Fruit fly (Drosophila melanogaster) whole organism, embryonic: Measurements from ENCODE around the gene CG10301.
A peak's percentile ranks its signal among the peaks of the same experiment; 100 is the strongest.

Experiments
- Blimp-1 ChIP-seq: fragments of 200-800 bp; sonication (Bioruptor generic); optimal IDR thresholded peaks from 3 replicates; lab custom pipeline; 2018; ENCODE audit warnings: missing biosample characterization, missing genetic modification characterization, mild to moderate bottlenecking, moderate library complexity, missing genetic modification reagents
- CG10979 ChIP-seq: fragments of 200-800 bp; sonication (Bioruptor generic); optimal IDR thresholded peaks from 2 replicates; lab custom pipeline; 2018; ENCODE audit warnings: missing biosample characterization, mild to moderate bottlenecking, missing genetic modification characterization, moderate library complexity
- CG11456 ChIP-seq: fragments of 200-800 bp; sonication (Bioruptor generic); IDR thresholded peaks from 3 replicates; pipeline ENCODE4 v1.3.6; 2022; ENCODE audit warnings: missing biosample characterization, missing genetic modification characterization
- CG11723 ChIP-seq: fragments of 200-800 bp; sonication (Bioruptor generic); optimal IDR thresholded peaks from 2 replicates; lab custom pipeline; 2017; ENCODE audit warnings: missing biosample characterization, mild to moderate bottlenecking, missing genetic modification characterization
- CG12299 ChIP-seq: fragments of 200-800 bp; sonication (Bioruptor generic); optimal IDR thresholded peaks from 2 replicates; lab custom pipeline; 2018; ENCODE audit warnings: missing biosample characterization, mild to moderate bottlenecking, missing genetic modification characterization
- CG13894 ChIP-seq: fragments of 200-800 bp; sonication (Bioruptor generic); optimal IDR thresholded peaks from 3 replicates; lab custom pipeline; 2018; ENCODE audit warnings: missing biosample characterization, mild to moderate bottlenecking, missing genetic modification characterization, moderate library complexity
- CG14667 ChIP-seq: fragments of 200-800 bp; sonication (Bioruptor generic); IDR thresholded peaks from 2 replicates; pipeline ENCODE4 v1.3.6; 2022; ENCODE audit warnings: missing biosample characterization, missing genetic modification characterization
- CG18764 ChIP-seq: fragments of 200-800 bp; sonication (Bioruptor generic); optimal IDR thresholded peaks from 3 replicates; lab custom pipeline; 2016; ENCODE audit warnings: missing biosample characterization, missing genetic modification characterization
- CG34224 ChIP-seq: fragments of 200-800 bp; sonication (Bioruptor generic); IDR thresholded peaks from 3 replicates; pipeline ENCODE4 v1.3.6; 2022; ENCODE audit warnings: missing biosample characterization, missing genetic modification characterization; ENCODE audit not compliant: partially characterized antibody
- CG3726 ChIP-seq: fragments of 200-800 bp; sonication (Bioruptor generic); IDR thresholded peaks from 3 replicates; pipeline ENCODE4, ENCODE4 v1.3.6; 2022; ENCODE audit warnings: missing biosample characterization, missing genetic modification characterization
- CG4282 ChIP-seq: fragments of 200-800 bp; sonication (Bioruptor generic); optimal IDR thresholded peaks from 2 replicates; lab custom pipeline; 2016; ENCODE audit warnings: missing biosample characterization, missing genetic modification characterization
- CG4730 ChIP-seq: fragments of 200-800 bp; sonication (Bioruptor generic); IDR thresholded peaks from 2 replicates; pipeline ENCODE4 v1.3.6; 2022; ENCODE audit warnings: missing biosample characterization, missing genetic modification characterization
- CG5245 ChIP-seq: fragments of 200-800 bp; sonication (Bioruptor generic); optimal IDR thresholded peaks from 3 replicates; lab custom pipeline; 2016; ENCODE audit warnings: missing biosample characterization, missing genetic modification characterization
- CG7357 ChIP-seq: fragments of 200-800 bp; sonication (Bioruptor generic); IDR thresholded peaks from 3 replicates; pipeline ENCODE4 v1.3.6; 2022; ENCODE audit warnings: missing biosample characterization, missing genetic modification characterization
- Deaf1 ChIP-seq: fragments of 200-800 bp; optimal IDR thresholded peaks from 3 replicates; lab custom pipeline; 2019; ENCODE audit warnings: missing biosample characterization, mild to moderate bottlenecking, missing genetic modification characterization, moderate library complexity
- Elba2 ChIP-seq: fragments of 200-800 bp; sonication (Bioruptor generic); optimal IDR thresholded peaks from 3 replicates; lab custom pipeline; 2016; ENCODE audit warnings: missing biosample characterization, missing genetic modification characterization
- Ets65A ChIP-seq: fragments of 200-800 bp; sonication (Bioruptor generic); peaks from one replicate; lab custom pipeline; 2016; ENCODE audit warnings: missing biosample characterization, missing genetic modification characterization
- Fer3 ChIP-seq: fragments of 200-800 bp; sonication (Bioruptor generic); optimal IDR thresholded peaks from 2 replicates; lab custom pipeline; 2018; ENCODE audit warnings: missing biosample characterization, mild to moderate bottlenecking, missing genetic modification characterization, moderate library complexity
- Hr51 ChIP-seq, 2 experiments: fragments of 200-800 bp; sonication (Bioruptor generic); optimal IDR thresholded peaks; 2 replicates in 1 of 2; 3 replicates in 1 of 2; lab custom pipeline; 2016 to 2018; ENCODE audit warnings: missing biosample characterization in 2 of 2, missing genetic modification characterization in 2 of 2, mild to moderate bottlenecking in 1 of 2, moderate library complexity in 1 of 2
- Jarid2 ChIP-seq: fragments of 200-800 bp; sonication (Bioruptor generic); optimal IDR thresholded peaks from 3 replicates; lab custom pipeline; 2017; ENCODE audit warnings: mild to moderate bottlenecking, missing biosample characterization, missing genetic modification reagents, missing genetic modification characterization
- Max ChIP-seq: fragments of 200-800 bp; sonication (Bioruptor generic); optimal IDR thresholded peaks from 2 replicates; lab custom pipeline; 2016; ENCODE audit warnings: missing biosample characterization, mild to moderate bottlenecking, missing genetic modification characterization
- Mrtf ChIP-seq: fragments of 200-800 bp; sonication (Bioruptor generic); IDR thresholded peaks from 3 replicates; pipeline ENCODE4 v1.3.6; 2022; ENCODE audit warnings: missing biosample characterization, missing genetic modification characterization
- Pdp1 ChIP-seq, 2 experiments: fragments of 200-800 bp; sonication (Bioruptor generic); optimal IDR thresholded peaks; 3 replicates each; lab custom pipeline; 2016; ENCODE audit warnings: missing biosample characterization in 2 of 2, missing genetic modification characterization in 2 of 2, mild to moderate bottlenecking in 1 of 2, moderate library complexity in 1 of 2
- YL-1 ChIP-seq: fragments of 200-800 bp; sonication (Bioruptor generic); optimal IDR thresholded peaks from 3 replicates; lab custom pipeline; 2017; ENCODE audit warnings: missing biosample characterization, mild to moderate bottlenecking, missing genetic modification characterization
- dati ChIP-seq: fragments of 200-800 bp; sonication (Bioruptor generic); IDR thresholded peaks from 2 replicates; pipeline ENCODE4 v1.3.6; 2022; ENCODE audit warnings: missing biosample characterization, missing genetic modification characterization
- exex ChIP-seq: fragments of 200-800 bp; sonication (Bioruptor generic); optimal IDR thresholded peaks from 4 replicates; lab custom pipeline; 2018; ENCODE audit warnings: missing biosample characterization, mild to moderate bottlenecking, missing genetic modification characterization, moderate library complexity
- grn ChIP-seq: fragments of 200-800 bp; sonication (Bioruptor generic); optimal IDR thresholded peaks from 3 replicates; lab custom pipeline; 2017; ENCODE audit warnings: missing biosample characterization, missing genetic modification characterization
- ham ChIP-seq: fragments of 200-800 bp; sonication (Bioruptor generic); IDR thresholded peaks from 2 replicates; pipeline ENCODE4 v1.3.6; 2022; ENCODE audit warnings: missing biosample characterization, missing genetic modification characterization
- hth ChIP-seq: fragments of >200 bp; optimal IDR thresholded peaks from 2 replicates; lab custom pipeline; 2017; ENCODE audit warnings: inconsistent platforms
- mld ChIP-seq: fragments of 200-800 bp; sonication (Bioruptor generic); IDR thresholded peaks from 3 replicates; pipeline ENCODE4 v1.3.6; 2022; ENCODE audit warnings: missing biosample characterization, missing genetic modification characterization; ENCODE audit not compliant: partially characterized antibody
- p53 ChIP-seq: fragments of 200-800 bp; sonication (Bioruptor generic); optimal IDR thresholded peaks from 2 replicates; lab custom pipeline; 2016; ENCODE audit warnings: missing biosample characterization, missing genetic modification characterization
- repo ChIP-seq: fragments of 200-800 bp; sonication (Bioruptor generic); optimal IDR thresholded peaks from 2 replicates; lab custom pipeline; 2016; ENCODE audit warnings: missing biosample characterization, missing genetic modification characterization
- scrt ChIP-seq: fragments of 200-800 bp; sonication (Bioruptor generic); optimal IDR thresholded peaks from 2 replicates; lab custom pipeline; 2018; ENCODE audit warnings: missing biosample characterization, mild to moderate bottlenecking, missing genetic modification characterization, moderate library complexity
- sim ChIP-seq: fragments of 200-800 bp; sonication (Bioruptor generic); IDR thresholded peaks from 2 replicates; pipeline ENCODE4 v1.3.6; 2022; ENCODE audit warnings: missing biosample characterization, missing genetic modification characterization
- sug ChIP-seq: fragments of 200-800 bp; optimal IDR thresholded peaks from 2 replicates; lab custom pipeline; 2019; ENCODE audit warnings: missing biosample characterization, mild to moderate bottlenecking, missing genetic modification characterization, moderate library complexity
- tx ChIP-seq: fragments of 200-800 bp; sonication (Bioruptor generic); optimal IDR thresholded peaks from 2 replicates; lab custom pipeline; 2016; ENCODE audit warnings: missing biosample characterization, missing genetic modification characterization
- zen ChIP-seq: fragments of 200-800 bp; sonication (Bioruptor generic); optimal IDR thresholded peaks from 3 replicates; lab custom pipeline; 2018; ENCODE audit warnings: missing biosample characterization, mild to moderate bottlenecking, missing genetic modification characterization, moderate library complexity

The CG10301 gene

DNA sequence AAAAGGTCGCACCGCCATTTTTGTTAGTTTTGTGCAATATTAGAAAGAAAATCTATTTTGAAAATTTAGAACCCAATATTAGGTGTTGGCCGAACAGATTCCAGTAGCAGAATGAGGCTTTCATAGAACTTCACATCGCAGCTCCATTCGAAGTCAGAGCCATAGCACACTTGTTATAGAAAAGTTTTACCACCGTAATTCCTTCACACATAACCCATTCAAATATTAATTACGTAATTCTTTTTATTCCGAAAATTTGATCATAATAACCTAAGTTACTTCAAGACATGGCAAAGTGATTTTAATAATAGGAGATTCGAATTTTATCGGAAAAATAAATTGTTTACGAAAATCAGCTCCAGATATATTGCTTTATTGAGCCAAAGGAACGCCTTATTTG is 13.8 kb upstream of the CG10301 start, which contains the start of gene CG10252:
TSS of gene CG10252 (minus strand) at position 101 of the 400 bp plus-strand sequence.
- no peak for TF ChIP-seq CG14667 (GFP tag; lab: Robert Waterston, UW)
- TF ChIP-seq CG7357 (GFP tag; lab: Robert Waterston, UW) = no peak
- peak in 1 of 2 experiments; percentile 68 for TF ChIP-seq Pdp1 (GFP tag; optimal IDR thresholded peaks at IDR 0.05; lab: Kevin White, UChicago)
- TF ChIP-seq repo = no peak
- TF ChIP-seq CG12299 (tag; lab: Kevin White, UChicago) = no peak
- TF ChIP-seq Jarid2 (GFP tag; lab: Kevin White, UChicago) = no peak
- TF ChIP-seq, all 482 proteins: peak for 1

DNA sequence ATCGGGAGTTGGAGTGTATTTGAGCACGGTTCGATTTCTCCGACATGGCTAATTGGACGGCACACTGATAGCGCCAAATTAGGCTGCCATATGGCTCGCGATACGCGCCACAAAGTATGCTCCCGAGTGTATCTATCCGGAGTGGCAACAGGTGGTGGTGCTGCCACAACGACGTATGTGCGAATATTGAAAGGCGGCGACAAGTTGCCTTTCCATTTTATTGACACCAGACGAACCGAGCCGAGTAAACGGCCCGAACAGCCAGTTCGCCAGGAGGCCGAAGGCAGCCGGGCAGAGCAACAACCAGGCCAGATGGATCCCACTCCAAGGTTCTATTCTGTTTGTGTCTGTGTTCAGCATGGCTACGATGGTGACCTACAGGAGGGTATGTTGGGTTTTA is 11.1 kb upstream of the CG10301 start, which contains the start of gene prt:
TSS of gene prt (minus strand) at position 193 of the 400 bp plus-strand sequence.
- TF ChIP-seq CG13894 (no peak), Deaf1 (tag; lab: Kevin White, UChicago) (peak; percentile 87), dati (GFP tag; lab: Robert Waterston, UW) (no peak), CG11456 (GFP tag; lab: Robert Waterston, UW) (0 out of 3 replicates have a peak, but pooled peaks have one; percentile 25), scrt (peak; percentile 72), Mrtf (GFP tag; lab: Robert Waterston, UW) (0 out of 3 replicates have a peak, but pooled peaks have one; percentile 16), Hr51 (GFP tag; optimal IDR thresholded peaks at IDR 0.05; lab: Kevin White, UChicago) (no peak), CG18764 (GFP tag; lab: Kevin White, UChicago) (no peak), CG11723 (GFP tag; lab: Kevin White, UChicago) (no peak), Ets65A (GFP tag; lab: Kevin White, UChicago) (peak; percentile 27)

DNA sequence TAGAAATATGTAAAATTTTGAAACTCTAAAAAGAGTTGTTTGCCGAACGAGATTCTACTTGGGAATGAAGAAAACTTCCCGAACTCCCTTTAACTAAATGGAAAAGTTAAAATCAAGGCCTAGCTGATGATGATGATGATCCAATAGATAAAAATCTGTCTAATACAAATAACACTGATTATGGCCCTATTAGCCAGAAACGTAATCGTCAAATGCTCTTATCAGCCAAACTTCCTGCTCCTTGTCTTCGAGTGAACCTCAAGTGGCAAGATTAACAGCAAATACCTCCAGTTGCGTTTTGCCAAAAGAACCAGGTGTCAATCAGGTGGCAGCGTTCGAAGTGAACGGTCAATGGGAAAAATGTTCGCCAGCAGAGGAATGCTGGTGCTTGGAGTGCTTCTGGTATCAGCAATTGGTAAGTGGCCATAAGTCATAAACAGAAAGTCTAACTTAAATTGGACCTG is 9.6 kb upstream of the CG10301 start, which contains the start of the genes CG31468 and Gba1a:
TSS of gene CG31468 (minus strand) at position 51 of the 464 bp plus-strand sequence.
TSS of gene Gba1a (plus strand) at position 318 of the 464 bp plus-strand sequence.
- TF ChIP-seq CG4730 (GFP tag; lab: Robert Waterston, UW) (no peak), exex (peak; percentile 72), grn (GFP tag; lab: Kevin White, UChicago) (no peak), zen (tag; lab: Kevin White, UChicago) (no peak), ham (no peak), sug (tag; lab: Kevin White, UChicago) (peak; percentile 26), CG34224 (GFP tag; lab: Robert Waterston, UW) (no peak), Elba2 (peak; percentile 28), tx (GFP tag; lab: Kevin White, UChicago) (no peak), Max (no peak)

DNA sequence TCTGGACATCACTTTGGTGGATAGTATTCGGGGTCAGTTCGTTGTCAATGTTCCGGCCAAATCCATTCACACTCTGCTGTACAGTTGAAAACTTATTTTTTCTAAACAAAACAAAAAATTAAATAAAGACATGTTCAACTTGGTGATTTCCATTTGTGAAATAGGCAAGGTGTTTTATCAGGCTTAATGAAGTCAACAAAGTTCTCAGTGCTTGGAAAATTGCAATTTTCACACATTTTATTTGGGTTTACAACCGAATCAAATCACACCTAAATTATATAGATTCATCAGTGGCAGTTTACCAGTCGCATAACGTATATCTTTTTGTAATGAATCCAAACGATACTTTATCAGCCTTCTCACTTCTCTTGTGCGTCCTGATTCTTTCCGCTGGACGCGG is 7.5 kb upstream of the CG10301 start, which contains the start of gene Qsox4:
TSS of gene Qsox4 (plus strand) at position 301 of the 400 bp plus-strand sequence.
- TF ChIP-seq Blimp-1 (GFP tag; lab: Kevin White, UChicago) (no peak), CG5245 (no peak), hth (no peak), CG4282 (GFP tag; lab: Kevin White, UChicago) (no peak), p53 (no peak), exex (no peak), CG10979 (tag; lab: Kevin White, UChicago) (no peak), sim (no peak), CG3726 (no peak), Fer3 (tag; lab: Kevin White, UChicago) (no peak), CG13894 (no peak), mld (GFP tag; lab: Robert Waterston, UW) (no peak), YL-1 (GFP tag; lab: Kevin White, UChicago) (no peak)
